Worm (Caenorhabditis elegans): Measurements from ENCODE around the gene plpp-1.1.

- TF ChIP-seq dao-5 (tag; optimal IDR thresholded peaks at IDR 0.05) (no peak), him-1 (tag; optimal IDR thresholded peaks at IDR 0.05) (no peak), W03F9.2 (tag; optimal IDR thresholded peaks at IDR 0.05) (no peak)
Measured at ce11 chrII:3967061-3967460, 39.3 kb upstream of the plpp-1.1 start.

Data from whole organism, L4/young adult.